Fruit fly (Drosophila melanogaster) whole organism, embryonic: Measurements from ENCODE around the gene CG3349.

Experiments used
- Aef1 ChIP-seq: fragments of 200-800 bp; sonication (Bioruptor generic); IDR thresholded peaks from 3 replicates; pipeline ENCODE4 v1.3.6; 2022; ENCODE audit warnings: missing biosample characterization, missing genetic modification characterization
- Atf3 ChIP-seq: fragments of 200-800 bp; sonication (Bioruptor generic); optimal IDR thresholded peaks from 3 replicates; lab custom pipeline; 2016; ENCODE audit warnings: missing biosample characterization, missing genetic modification characterization
- B-H1 ChIP-seq: fragments of 200-800 bp; sonication (Bioruptor generic); IDR thresholded peaks from 3 replicates; pipeline ENCODE4 v1.3.6; 2022; ENCODE audit warnings: missing biosample characterization, missing genetic modification characterization
- CG10654 ChIP-seq: fragments of 200-800 bp; sonication (Bioruptor generic); optimal IDR thresholded peaks from 2 replicates; lab custom pipeline; 2016; ENCODE audit warnings: missing biosample characterization, missing genetic modification characterization
- CG11723 ChIP-seq: fragments of 200-800 bp; sonication (Bioruptor generic); optimal IDR thresholded peaks from 2 replicates; lab custom pipeline; 2017; ENCODE audit warnings: missing biosample characterization, mild to moderate bottlenecking, missing genetic modification characterization
- CG13287 ChIP-seq: fragments of 200-800 bp; sonication (Bioruptor generic); IDR thresholded peaks from 2 replicates; pipeline ENCODE4 v1.3.6; 2022; ENCODE audit warnings: missing biosample characterization, missing genetic modification characterization; ENCODE audit not compliant: partially characterized antibody
- CG13775 ChIP-seq: fragments of 200-800 bp; sonication (Bioruptor generic); optimal IDR thresholded peaks from 3 replicates; lab custom pipeline; 2017; ENCODE audit warnings: missing biosample characterization, mild to moderate bottlenecking, missing genetic modification characterization
- CG14014 ChIP-seq: fragments of 200-800 bp; sonication (Bioruptor generic); IDR thresholded peaks from 2 replicates; pipeline ENCODE4 v1.3.6; 2022; ENCODE audit warnings: missing biosample characterization, missing genetic modification characterization
- CG16779 ChIP-seq: fragments of 200-800 bp; sonication (Bioruptor generic); IDR thresholded peaks from 2 replicates; pipeline ENCODE4 v1.3.6; 2022; ENCODE audit warnings: missing biosample characterization, missing genetic modification characterization
- CG2116 ChIP-seq: fragments of 200-800 bp; sonication (Bioruptor generic); optimal IDR thresholded peaks from 3 replicates; lab custom pipeline; 2018; ENCODE audit warnings: missing biosample characterization, mild to moderate bottlenecking, missing genetic modification characterization
- CG2712 ChIP-seq: fragments of 200-800 bp; optimal IDR thresholded peaks from 3 replicates; lab custom pipeline; 2019; ENCODE audit warnings: missing biosample characterization, mild to moderate bottlenecking, missing genetic modification characterization, moderate library complexity
- CG3726 ChIP-seq: fragments of 200-800 bp; sonication (Bioruptor generic); IDR thresholded peaks from 3 replicates; pipeline ENCODE4, ENCODE4 v1.3.6; 2022; ENCODE audit warnings: missing biosample characterization, missing genetic modification characterization
- CG4854 ChIP-seq: fragments of 200-800 bp; sonication (Bioruptor generic); optimal IDR thresholded peaks from 2 replicates; lab custom pipeline; 2016; ENCODE audit warnings: missing biosample characterization, missing genetic modification characterization, inconsistent platforms
- CG6254 ChIP-seq: fragments of 200-800 bp; sonication (Bioruptor generic); optimal IDR thresholded peaks from 3 replicates; lab custom pipeline; 2017; ENCODE audit warnings: mild to moderate bottlenecking, missing biosample characterization, missing genetic modification reagents, missing genetic modification characterization
- CG6689 ChIP-seq: fragments of 200-800 bp; sonication (Bioruptor generic); IDR thresholded peaks from 2 replicates; pipeline ENCODE4 v1.3.6; 2022; ENCODE audit warnings: missing biosample characterization, missing genetic modification characterization
- CG7357 ChIP-seq: fragments of 200-800 bp; sonication (Bioruptor generic); IDR thresholded peaks from 3 replicates; pipeline ENCODE4 v1.3.6; 2022; ENCODE audit warnings: missing biosample characterization, missing genetic modification characterization
- CG7556 ChIP-seq: fragments of 200-800 bp; sonication (Bioruptor generic); optimal IDR thresholded peaks from 2 replicates; lab custom pipeline; 2017; ENCODE audit warnings: missing biosample characterization, mild to moderate bottlenecking, missing genetic modification characterization
- CG8290 ChIP-seq, 3 experiments: fragments of 200-800 bp; sonication (Bioruptor generic); optimal IDR thresholded peaks; 2 replicates each; lab custom pipeline; 2016 to 2019; ENCODE audit warnings: missing biosample characterization in 3 of 3, missing genetic modification characterization in 3 of 3, mild to moderate bottlenecking in 2 of 3, moderate library complexity in 1 of 3
- CG9609 ChIP-seq: fragments of 200-800 bp; sonication (Bioruptor generic); optimal IDR thresholded peaks from 3 replicates; lab custom pipeline; 2016; ENCODE audit warnings: missing biosample characterization, missing genetic modification characterization
- CG9797 ChIP-seq: fragments of 200-800 bp; sonication (Bioruptor generic); optimal IDR thresholded peaks from 3 replicates; lab custom pipeline; 2018; ENCODE audit warnings: missing biosample characterization, mild to moderate bottlenecking, missing genetic modification characterization
- CG9932 ChIP-seq: fragments of 200-800 bp; sonication (Bioruptor generic); IDR thresholded peaks from 2 replicates; pipeline ENCODE4 v1.3.6; 2022; ENCODE audit warnings: missing biosample characterization, missing genetic modification characterization
- D19B ChIP-seq: fragments of 200-800 bp; sonication (Bioruptor generic); optimal IDR thresholded peaks from 2 replicates; lab custom pipeline; 2017; ENCODE audit warnings: missing biosample characterization, mild to moderate bottlenecking, missing genetic modification characterization
- Elba2 ChIP-seq: fragments of 200-800 bp; sonication (Bioruptor generic); optimal IDR thresholded peaks from 3 replicates; lab custom pipeline; 2016; ENCODE audit warnings: missing biosample characterization, missing genetic modification characterization
- HLH3B ChIP-seq: fragments of 200-800 bp; sonication (Bioruptor generic); IDR thresholded peaks from 2 replicates; pipeline ENCODE4 v1.3.6; 2022; ENCODE audit warnings: missing biosample characterization, missing genetic modification characterization
- Hmx ChIP-seq: fragments of 200-800 bp; sonication (Bioruptor generic); optimal IDR thresholded peaks from 2 replicates; lab custom pipeline; 2016; ENCODE audit warnings: missing biosample characterization, missing genetic modification characterization
- MTF-1 ChIP-seq: fragments of 200-800 bp; sonication (Bioruptor generic); optimal IDR thresholded peaks from 2 replicates; lab custom pipeline; 2018; ENCODE audit warnings: missing biosample characterization, mild to moderate bottlenecking, missing genetic modification characterization, borderline replicate concordance
- NfI ChIP-seq: fragments of 200-800 bp; sonication (Bioruptor generic); optimal IDR thresholded peaks from 3 replicates; lab custom pipeline; 2018; ENCODE audit warnings: missing biosample characterization, mild to moderate bottlenecking, missing genetic modification characterization, moderate library complexity
- Ravus ChIP-seq: fragments of 200-800 bp; sonication (Bioruptor generic); IDR thresholded peaks from 2 replicates; pipeline ENCODE4 v1.3.6; 2022; ENCODE audit warnings: missing biosample characterization, missing genetic modification characterization
- ara ChIP-seq: fragments of 200-800 bp; sonication (Bioruptor generic); IDR thresholded peaks from 2 replicates; pipeline ENCODE4 v1.3.6; 2022; ENCODE audit warnings: missing biosample characterization, missing genetic modification characterization
- caup ChIP-seq: fragments of 200-800 bp; sonication (Bioruptor generic); optimal IDR thresholded peaks from 3 replicates; lab custom pipeline; 2017; ENCODE audit warnings: missing biosample characterization, mild to moderate bottlenecking, missing genetic modification characterization, moderate library complexity; ENCODE audit not compliant: severe bottlenecking
- dmrt99B ChIP-seq: fragments of 200-800 bp; sonication (Bioruptor generic); optimal IDR thresholded peaks from 2 replicates; lab custom pipeline; 2018; ENCODE audit warnings: missing biosample characterization, mild to moderate bottlenecking, missing genetic modification characterization, moderate library complexity
- fd102C ChIP-seq: fragments of 200-800 bp; sonication (Bioruptor generic); optimal IDR thresholded peaks from 2 replicates; lab custom pipeline; 2018; ENCODE audit warnings: missing biosample characterization, mild to moderate bottlenecking, missing genetic modification characterization, moderate library complexity
- gt ChIP-seq: fragments of 200-800 bp; sonication (Bioruptor generic); IDR thresholded peaks from 2 replicates; pipeline ENCODE4 v1.3.6; 2022; ENCODE audit warnings: missing biosample characterization, missing genetic modification characterization
- h ChIP-seq: fragments of >200 bp; optimal IDR thresholded peaks from 2 replicates; lab custom pipeline; 2017
- insv ChIP-seq, 2 experiments: fragments of 200-800 bp; sonication (Bioruptor generic); optimal IDR thresholded peaks; 3 replicates each; lab custom pipeline; 2016 to 2018; ENCODE audit warnings: missing biosample characterization in 2 of 2, missing genetic modification characterization in 2 of 2
- nom ChIP-seq: fragments of 200-800 bp; sonication (Bioruptor generic); optimal IDR thresholded peaks from 2 replicates; lab custom pipeline; 2017; ENCODE audit warnings: missing biosample characterization, missing genetic modification characterization, mild to moderate bottlenecking, moderate library complexity, missing genetic modification reagents
- peb ChIP-seq: fragments of 200-800 bp; sonication (Bioruptor generic); IDR thresholded peaks from 2 replicates; pipeline ENCODE4 v1.3.6; 2022; ENCODE audit warnings: missing biosample characterization, missing genetic modification characterization
- phol ChIP-seq: fragments of 200-800 bp; sonication (Bioruptor generic); optimal IDR thresholded peaks from 3 replicates; lab custom pipeline; 2018; ENCODE audit warnings: missing biosample characterization, mild to moderate bottlenecking, missing genetic modification characterization, moderate library complexity
- pita ChIP-seq: fragments of 200-800 bp; sonication (Bioruptor generic); optimal IDR thresholded peaks from 2 replicates; lab custom pipeline; 2017; ENCODE audit warnings: missing biosample characterization, mild to moderate bottlenecking, missing genetic modification characterization
- salm ChIP-seq: fragments of 200-800 bp; sonication (Bioruptor generic); optimal IDR thresholded peaks from 2 replicates; lab custom pipeline; 2018; ENCODE audit warnings: missing biosample characterization, mild to moderate bottlenecking, missing genetic modification characterization
- scrt ChIP-seq: fragments of 200-800 bp; sonication (Bioruptor generic); optimal IDR thresholded peaks from 2 replicates; lab custom pipeline; 2018; ENCODE audit warnings: missing biosample characterization, mild to moderate bottlenecking, missing genetic modification characterization, moderate library complexity
- sd ChIP-seq: fragments of 200-800 bp; sonication (Bioruptor generic); optimal IDR thresholded peaks from 3 replicates; lab custom pipeline; 2018; ENCODE audit warnings: missing biosample characterization, mild to moderate bottlenecking, missing genetic modification characterization, moderate library complexity
- seq ChIP-seq: fragments of 200-800 bp; sonication (Bioruptor generic); IDR thresholded peaks from 2 replicates; pipeline ENCODE4 v1.3.6; 2022; ENCODE audit warnings: missing biosample characterization, missing genetic modification characterization
- sisA ChIP-seq: fragments of 200-800 bp; sonication (Bioruptor generic); IDR thresholded peaks from 2 replicates; pipeline ENCODE4 v1.3.6; 2022; ENCODE audit warnings: missing biosample characterization, missing genetic modification characterization
- sqz ChIP-seq: fragments of 200-800 bp; sonication (Bioruptor generic); optimal IDR thresholded peaks from 3 replicates; lab custom pipeline; 2018; ENCODE audit warnings: missing biosample characterization, mild to moderate bottlenecking, missing genetic modification characterization
- tin ChIP-seq: fragments of 200-800 bp; sonication (Bioruptor generic); optimal IDR thresholded peaks from 3 replicates; lab custom pipeline; 2016; ENCODE audit warnings: missing biosample characterization, missing genetic modification characterization
- vfl ChIP-seq: fragments of 200-800 bp; sonication (Bioruptor generic); optimal IDR thresholded peaks from 2 replicates; lab custom pipeline; 2016; ENCODE audit warnings: missing biosample characterization, missing genetic modification characterization
- yki ChIP-seq: fragments of >200 bp; optimal IDR thresholded peaks from 3 replicates; lab custom pipeline; 2018
- zen2 ChIP-seq: fragments of 200-800 bp; sonication (Bioruptor generic); IDR thresholded peaks from 3 replicates; pipeline ENCODE4 v1.3.6; 2022; ENCODE audit warnings: missing biosample characterization, missing genetic modification characterization; ENCODE audit not compliant: partially characterized antibody

Gene CG3349

dm6 chr3L:15013957-15014692 is 34.7 kb downstream of the CG3349 start, which contains the start of gene Reck (continued):
- TF ChIP-seq MTF-1 (peak; percentile 77), B-H1 (GFP tag; lab: Robert Waterston, UW) (peak; percentile 77; the same call in 2 of the 3 replicates), Ravus (GFP tag; lab: Robert Waterston, UW) (peak; percentile 64), CG11723 (GFP tag; lab: Kevin White, UChicago) (peak; percentile 50), peb (GFP tag; lab: Robert Waterston, UW) (no peak), salm (peak; percentile 63), phol (tag; lab: Kevin White, UChicago) (peak; percentile 88), h (lab: Kevin White, UChicago) (no peak), sisA (GFP tag; lab: Robert Waterston, UW) (peak; percentile 84), scrt (GFP tag; lab: Kevin White, UChicago) (peak; percentile 74), CG2712 (peak; percentile 89), CG9797 (GFP tag; lab: Kevin White, UChicago) (peak; percentile 26), seq (peak; percentile 70; the same call in 1 of the 2 replicates), CG9609 (GFP tag; lab: Kevin White, UChicago) (peak; percentile 46), CG8290 (GFP tag; optimal IDR thresholded peaks at IDR 0.05; lab: Kevin White, UChicago) (peak; percentile 6), CG8290 (tag; optimal IDR thresholded peaks at IDR 0.05; lab: Kevin White, UChicago) (peak in 1 of 2 experiments; percentile 49), CG7357 (peak; percentile 43; the same call in 1 of the 3 replicates), tin (peak; percentile 84), vfl (no peak), Hmx (GFP tag; lab: Kevin White, UChicago) (no peak), pita (peak; percentile 67), CG4854 (GFP tag; lab: Kevin White, UChicago) (peak; percentile 81), CG14014 (GFP tag; lab: Robert Waterston, UW) (peak; percentile 86), D19B (GFP tag; lab: Kevin White, UChicago) (peak; percentile 46), CG13287 (GFP tag; lab: Robert Waterston, UW) (no peak), CG10654 (peak; percentile 76), Elba2 (GFP tag; lab: Kevin White, UChicago) (no peak), Atf3 (GFP tag; lab: Kevin White, UChicago) (peak; percentile 3), dmrt99B (tag; lab: Kevin White, UChicago) (peak; percentile 82), caup (GFP tag; lab: Kevin White, UChicago) (peak; percentile 83), gt (GFP tag; lab: Robert Waterston, UW) (peak; percentile 29; the same call in 1 of the 2 replicates), CG13775 (GFP tag; lab: Kevin White, UChicago) (peak; percentile 79), nom (GFP tag; lab: Kevin White, UChicago) (peak; percentile 80), CG7556 (GFP tag; lab: Kevin White, UChicago) (peak; percentile 76), CG9932 (peak; percentile 60), CG3726 (GFP tag; lab: Robert Waterston, UW) (0 out of 3 replicates have a peak, but pooled peaks have one; percentile 9), CG2116 (peak; percentile 87), HLH3B (GFP tag; lab: Robert Waterston, UW) (peak; percentile 89), Aef1 (GFP tag; lab: Robert Waterston, UW) (peak; percentile 73), CG6254 (GFP tag; lab: Kevin White, UChicago) (peak; percentile 90), CG6689 (GFP tag; lab: Robert Waterston, UW) (no peak), NfI (GFP tag; lab: Kevin White, UChicago) (peak; percentile 77), ara (GFP tag; lab: Robert Waterston, UW) (peak; percentile 73; the same call in 1 of the 2 replicates), sd (tag; lab: Kevin White, UChicago) (peak; percentile 3), sqz (GFP tag; lab: Kevin White, UChicago) (peak; percentile 74), zen2 (no peak), CG16779 (0 out of 2 replicates have a peak, but pooled peaks have one; percentile 11), yki (peak; percentile 11), fd102C (no peak), insv (GFP tag; optimal IDR thresholded peaks at IDR 0.05; lab: Kevin White, UChicago) (no peak)
